Fruit fly (Drosophila melanogaster): Measurements from ENCODE around the gene H15.

Gene H15

dm6 chr2L:5403552-5404330 is at the start of gene H15:
Gene H15 (plus strand): TSS chr2L:5404280.
- TF ChIP-seq fkh (GFP tag; optimal IDR thresholded peaks at IDR 0.05) (peak; percentile 96), CG1621 (tag; optimal IDR thresholded peaks at IDR 0.05) (peak; percentile 25), cyc (GFP tag; optimal IDR thresholded peaks at IDR 0.05) (no peak), salr (GFP tag; optimal IDR thresholded peaks at IDR 0.05) (peak; percentile 67 to 70), dsx (GFP tag; optimal IDR thresholded peaks at IDR 0.05; ENCODE audit: poor library complexity, severe bottlenecking) (peak; percentile 8), CG34406 (GFP tag; optimal IDR thresholded peaks at IDR 0.05) (no peak)

- TF ChIP-seq CG34406 (GFP tag; optimal IDR thresholded peaks at IDR 0.05) (no peak), ss (GFP tag; optimal IDR thresholded peaks at IDR 0.05) (no peak), pdm3 (GFP tag; optimal IDR thresholded peaks at IDR 0.05) (no peak), CG11762 (GFP tag; optimal IDR thresholded peaks at IDR 0.05; ENCODE audit: insufficient read depth) (no peak), lz (GFP tag; optimal IDR thresholded peaks at IDR 0.05) (no peak), CG15336 (GFP tag; IDR thresholded peaks at IDR 0.05) (no peak), Blimp-1 (GFP tag; optimal IDR thresholded peaks at IDR 0.05) (no peak), CG6808 (GFP tag; optimal IDR thresholded peaks at IDR 0.05) (no peak), cyc (GFP tag; optimal IDR thresholded peaks at IDR 0.05) (no peak), Eip78C (GFP tag) (no peak), dac (GFP tag; optimal IDR thresholded peaks at IDR 0.05) (no peak), CG3919 (GFP tag; optimal IDR thresholded peaks at IDR 0.05) (no peak), CG6163 (GFP tag; IDR thresholded peaks at IDR 0.05) (no peak), svp (GFP tag) (no peak), CG10669 (GFP tag; optimal IDR thresholded peaks at IDR 0.05) (no peak), Hr39 (GFP tag; optimal IDR thresholded peaks at IDR 0.05) (no peak), CG31627 (GFP tag; optimal IDR thresholded peaks at IDR 0.05) (no peak), CG6276 (GFP tag; optimal IDR thresholded peaks at IDR 0.05) (no peak), achi (GFP tag; optimal IDR thresholded peaks at IDR 0.05) (no peak)
Observed at dm6 chr2L:5362351-5362750, 41.7 kb upstream of the H15 start.

dm6 chr2L:5365841-5366240 is 38.2 kb upstream of the H15 start:
- peak; percentile 6 for TF ChIP-seq CG31627 (GFP tag; optimal IDR thresholded peaks at IDR 0.05)
- no peak for TF ChIP-seq CG3919 (GFP tag; optimal IDR thresholded peaks at IDR 0.05)
- no peak for TF ChIP-seq Hr4 (GFP tag; optimal IDR thresholded peaks at IDR 0.05)
- peak; percentile 53 for TF ChIP-seq svp (GFP tag)
- no peak for TF ChIP-seq CG9139 (GFP tag; optimal IDR thresholded peaks at IDR 0.05)

DNA sequence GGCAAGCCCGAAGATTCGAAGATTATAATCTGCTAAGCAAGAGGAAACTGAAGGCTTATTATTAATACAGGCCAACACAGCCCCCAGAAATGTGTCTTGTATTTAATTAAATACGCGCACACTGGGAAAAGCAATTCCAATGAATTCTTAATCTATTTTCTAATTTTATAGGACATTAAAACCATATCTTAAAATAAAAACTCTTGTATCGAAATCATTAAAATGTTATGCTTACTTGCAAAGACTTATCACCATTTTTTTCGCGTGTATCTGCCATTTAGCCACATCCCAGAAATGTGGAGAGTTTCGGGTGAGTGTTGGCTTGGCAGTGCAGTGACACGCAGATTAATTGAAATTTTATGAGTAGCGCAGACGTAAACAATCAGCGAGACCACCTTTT is 36.1 kb upstream of the H15 start:
- TF ChIP-seq svp (GFP tag) (peak; percentile 36), CG3032 (tag; optimal IDR thresholded peaks at IDR 0.05) (no peak), vri (GFP tag; optimal IDR thresholded peaks at IDR 0.05) (no peak), cyc (GFP tag; optimal IDR thresholded peaks at IDR 0.05) (no peak), CG6792 (GFP tag; optimal IDR thresholded peaks at IDR 0.05) (no peak), dac (GFP tag; optimal IDR thresholded peaks at IDR 0.05) (no peak), CG6808 (GFP tag; optimal IDR thresholded peaks at IDR 0.05) (no peak), CG11902 (GFP tag; optimal IDR thresholded peaks at IDR 0.05) (no peak), eg (GFP tag; IDR thresholded peaks at IDR 0.05) (0 out of 3 replicates have a peak, but pooled peaks have one; percentile 7), CG9139 (GFP tag; optimal IDR thresholded peaks at IDR 0.05) (no peak), Sox102F (GFP tag; optimal IDR thresholded peaks at IDR 0.05) (no peak), Sox14 (GFP tag; optimal IDR thresholded peaks at IDR 0.05) (no peak), Eip78C (GFP tag) (peak; percentile 56)

- TF ChIP-seq CG6792 (GFP tag; optimal IDR thresholded peaks at IDR 0.05) (peak; percentile 44), CG10631 (GFP tag; optimal IDR thresholded peaks at IDR 0.05) (peak; percentile 63), Hr4 (GFP tag; optimal IDR thresholded peaks at IDR 0.05) (no peak), spab (GFP tag; optimal IDR thresholded peaks at IDR 0.05) (peak; percentile 79), CG10669 (GFP tag; optimal IDR thresholded peaks at IDR 0.05) (peak; percentile 75), CG16779 (tag; optimal IDR thresholded peaks at IDR 0.05) (peak; percentile 14), acj6 (GFP tag; optimal IDR thresholded peaks at IDR 0.05) (peak; percentile 38), Sox102F (GFP tag; optimal IDR thresholded peaks at IDR 0.05) (peak; percentile 15), CG4318 (GFP tag; optimal IDR thresholded peaks at IDR 0.05) (no peak), CG8319 (GFP tag; optimal IDR thresholded peaks at IDR 0.05) (peak; percentile 18), Sox14 (GFP tag; optimal IDR thresholded peaks at IDR 0.05) (peak; percentile 56), CG6808 (GFP tag; optimal IDR thresholded peaks at IDR 0.05) (peak; percentile 79), Eip93F (GFP tag; optimal IDR thresholded peaks at IDR 0.05) (no peak), CG6854 (GFP tag; optimal IDR thresholded peaks at IDR 0.05) (no peak), CG3919 (GFP tag; optimal IDR thresholded peaks at IDR 0.05) (peak; percentile 55), CG6163 (GFP tag; IDR thresholded peaks at IDR 0.05) (peak; percentile 74), lz (GFP tag; optimal IDR thresholded peaks at IDR 0.05) (peak; percentile 38), pdm3 (GFP tag; optimal IDR thresholded peaks at IDR 0.05) (peak; percentile 55), CG11294 (GFP tag; IDR thresholded peaks at IDR 0.05) (no peak)
Observed at dm6 chr2L:5372552-5372951, 31.5 kb upstream of the H15 start.

Measured in whole organism, prepupa.